Fruit fly (Drosophila melanogaster): Measurements from ENCODE around the gene MED30.

The MED30 gene

DNA sequence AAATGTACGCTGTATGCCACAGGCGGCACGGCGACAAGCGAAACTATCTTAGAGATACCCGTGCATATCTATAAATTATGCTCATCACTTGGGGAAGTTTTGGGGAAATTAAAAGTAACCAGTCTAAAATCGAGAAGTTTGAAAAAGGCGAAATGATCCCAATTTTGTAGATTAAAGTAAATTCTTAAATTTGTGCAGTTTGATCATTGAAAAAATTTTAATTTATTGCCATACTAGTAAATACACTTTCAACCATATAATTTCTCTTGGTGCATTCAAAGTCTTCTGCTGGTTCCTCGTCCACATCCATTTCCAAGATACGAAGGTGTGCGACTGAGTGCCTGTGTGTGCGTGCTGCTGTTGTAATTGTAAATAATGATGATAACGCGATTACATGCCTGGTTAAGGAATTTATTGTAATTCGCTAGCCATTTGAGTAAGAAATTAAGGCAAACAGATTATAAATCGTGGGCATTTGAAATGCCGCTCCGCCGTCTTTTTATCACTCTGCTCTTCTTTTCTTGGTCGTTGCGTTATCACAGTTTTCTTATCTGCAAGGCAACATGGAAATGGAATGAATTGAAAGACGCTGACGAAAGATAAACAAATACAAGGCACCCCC, 38.4 kb downstream of the MED30 start (continued):
- TF ChIP-seq CG6254 (GFP tag; optimal IDR thresholded peaks at IDR 0.05), result peak; percentile 85
- peak; percentile 89 for TF ChIP-seq Awh (GFP tag; IDR thresholded peaks at IDR 0.05)
- peak; percentile 78 for TF ChIP-seq org-1 (GFP tag; optimal IDR thresholded peaks at IDR 0.05)
- TF ChIP-seq CG4424 (GFP tag; optimal IDR thresholded peaks at IDR 0.05), result peak; percentile 86
- no peak for TF ChIP-seq al (GFP tag; IDR thresholded peaks at IDR 0.05)
- no peak for TF ChIP-seq YL-1 (GFP tag; optimal IDR thresholded peaks at IDR 0.05)
- no peak for TF ChIP-seq Dip2 (GFP tag; IDR thresholded peaks at IDR 0.05)
- TF ChIP-seq Nf-YC (tag; optimal IDR thresholded peaks at IDR 0.05), result peak; percentile 13
- TF ChIP-seq CG10959 (GFP tag; IDR thresholded peaks at IDR 0.05), result peak; percentile 77
- TF ChIP-seq sob (GFP tag; IDR thresholded peaks at IDR 0.05), result peak; percentile 74
- no peak for TF ChIP-seq cad (GFP tag; optimal IDR thresholded peaks at IDR 0.05)
- TF ChIP-seq toy (GFP tag; IDR thresholded peaks at IDR 0.05), result no peak
- peak; percentile 61 for TF ChIP-seq CG9817 (tag; optimal IDR thresholded peaks at IDR 0.05)
- peak; percentile 46 for TF ChIP-seq Dip3 (GFP tag; optimal IDR thresholded peaks at IDR 0.05)
- 0 out of 3 replicates have a peak, but pooled peaks have one; percentile 20 for TF ChIP-seq sr (GFP tag; IDR thresholded peaks at IDR 0.05)
- TF ChIP-seq Ets97D (GFP tag; optimal IDR thresholded peaks at IDR 0.05), result peak; percentile 34
- peak; percentile 48; the same call in 1 of the 2 replicates for TF ChIP-seq CkIIα-i1 (GFP tag; IDR thresholded peaks at IDR 0.05)
- no peak for TF ChIP-seq Hand (GFP tag; optimal IDR thresholded peaks at IDR 0.05)
- TF ChIP-seq ttk (GFP tag; IDR thresholded peaks at IDR 0.05), result peak; percentile 92
- peak; percentile 93 for TF ChIP-seq unpg (GFP tag; optimal IDR thresholded peaks at IDR 0.05)
- peak; percentile 81 for TF ChIP-seq run (tag; optimal IDR thresholded peaks at IDR 0.05)
- TF ChIP-seq CG2678 (tag; optimal IDR thresholded peaks at IDR 0.05), result peak; percentile 92
- peak; percentile 90 for TF ChIP-seq CG8388 (GFP tag; optimal IDR thresholded peaks at IDR 0.05)
- peak; percentile 57 for TF ChIP-seq CG9932 (GFP tag; IDR thresholded peaks at IDR 0.05)
- peak; percentile 93 for TF ChIP-seq CG12391 (tag; optimal IDR thresholded peaks at IDR 0.05)
- TF ChIP-seq CG2889 (GFP tag; IDR thresholded peaks at IDR 0.05), result peak; percentile 75; the same call in 2 of the 3 replicates
- TF ChIP-seq CG8478 (optimal IDR thresholded peaks at IDR 0.05), result no peak
- no peak for TF ChIP-seq yki (optimal IDR thresholded peaks at IDR 0.05)
- peak; percentile 71 for TF ChIP-seq CG13775 (GFP tag; optimal IDR thresholded peaks at IDR 0.05)
- no peak for TF ChIP-seq CG1832 (GFP tag; optimal IDR thresholded peaks at IDR 0.05)
- TF ChIP-seq CG18764 (GFP tag; optimal IDR thresholded peaks at IDR 0.05), result peak; percentile 79
- peak; percentile 85 for TF ChIP-seq H2.0 (GFP tag; IDR thresholded peaks at IDR 0.05)
- peak; percentile 86 for TF ChIP-seq CG15601 (tag; optimal IDR thresholded peaks at IDR 0.05)
- peak; percentile 94 for TF ChIP-seq CG17359 (tag; optimal IDR thresholded peaks at IDR 0.05)
- peak; percentile 67 for TF ChIP-seq CG12104 (GFP tag; optimal IDR thresholded peaks at IDR 0.05)
- peak; percentile 64 for TF ChIP-seq shn (GFP tag; optimal IDR thresholded peaks at IDR 0.05)
- TF ChIP-seq HmgZ (tag; optimal IDR thresholded peaks at IDR 0.05), result peak; percentile 69
- no peak for TF ChIP-seq Kr (GFP tag; optimal IDR thresholded peaks at IDR 0.05)
- TF ChIP-seq Hr3 (GFP tag; optimal IDR thresholded peaks at IDR 0.05), result peak; percentile 89
- TF ChIP-seq dati (GFP tag; IDR thresholded peaks at IDR 0.05), result no peak
- TF ChIP-seq zen (tag; optimal IDR thresholded peaks at IDR 0.05), result peak; percentile 82
- TF ChIP-seq repo (GFP tag; optimal IDR thresholded peaks at IDR 0.05), result peak; percentile 72
- peak; percentile 33 for TF ChIP-seq p53 (GFP tag; optimal IDR thresholded peaks at IDR 0.05)
- peak; percentile 85 for TF ChIP-seq CG10654 (GFP tag; optimal IDR thresholded peaks at IDR 0.05)
- TF ChIP-seq CG2199 (GFP tag; IDR thresholded peaks at IDR 0.05), result peak; percentile 67; the same call in 2 of the 3 replicates
- TF ChIP-seq CG12155 (GFP tag; optimal IDR thresholded peaks at IDR 0.05), result peak; percentile 77
- peak; percentile 84 for TF ChIP-seq croc (GFP tag; conservative IDR thresholded peaks at IDR 0.05)
- TF ChIP-seq Ravus (GFP tag; IDR thresholded peaks at IDR 0.05), result no peak
- no peak for TF ChIP-seq Elba2 (GFP tag; optimal IDR thresholded peaks at IDR 0.05)
- peak; percentile 72 for TF ChIP-seq eyg (GFP tag; optimal IDR thresholded peaks at IDR 0.05)
- peak; percentile 15 for TF ChIP-seq CG7271 (tag; optimal IDR thresholded peaks at IDR 0.05)
- TF ChIP-seq CG17612 (GFP tag; IDR thresholded peaks at IDR 0.05), result 0 out of 2 replicates have a peak, but pooled peaks have one; percentile 37

Data from whole organism, embryonic.